Worm (Caenorhabditis elegans): ENCODE data around the gene ttr-18.

Gene ttr-18

ce11 chrII:11455140-11455539 lies 31.4 kb downstream of the ttr-18 start:
- TF ChIP-seq ceh-58 (GFP tag; IDR thresholded peaks at IDR 0.05) (0 out of 2 replicates have a peak, but pooled peaks have one; percentile 41), mcd-1 (GFP tag; IDR thresholded peaks at IDR 0.05) (no peak), B0019.2 (GFP tag; conservative IDR thresholded peaks at IDR 0.05) (no peak), fkh-3 (tag; optimal IDR thresholded peaks at IDR 0.05) (no peak), ccch-3 (GFP tag; optimal IDR thresholded peaks at IDR 0.05) (no peak), him-1 (tag; optimal IDR thresholded peaks at IDR 0.05) (no peak), pbrm-1 (GFP tag; IDR thresholded peaks at IDR 0.05) (no peak), egrh-3 (GFP tag; IDR thresholded peaks at IDR 0.05) (peak; percentile 75; the same call in 1 of the 2 replicates), nfya-1 (tag; optimal IDR thresholded peaks at IDR 0.05; ENCODE audit: borderline replicate concordance, insufficient read depth) (no peak), lin-40 (tag; optimal IDR thresholded peaks at IDR 0.05) (no peak), madf-3 (GFP tag; IDR thresholded peaks at IDR 0.05) (0 out of 2 replicates have a peak, but pooled peaks have one; percentile 12), B0336.3 (GFP tag; IDR thresholded peaks at IDR 0.05) (no peak), madf-10 (tag; optimal IDR thresholded peaks at IDR 0.05) (no peak), zim-3 (tag; optimal IDR thresholded peaks at IDR 0.05) (no peak), zfh-2 (GFP tag; conservative IDR thresholded peaks at IDR 0.05) (peak; percentile 89), C06A6.2 (GFP tag; conservative IDR thresholded peaks at IDR 0.05) (no peak), nfyb-1 (GFP tag; IDR thresholded peaks at IDR 0.05) (0 out of 2 replicates have a peak, but pooled peaks have one; percentile 12)

- TF ChIP-seq nfyb-1 (GFP tag; IDR thresholded peaks at IDR 0.05) (0 out of 2 replicates have a peak, but pooled peaks have one; percentile 31), madf-6 (GFP tag; IDR thresholded peaks at IDR 0.05) (peak; percentile 37; the same call in 1 of the 2 replicates), cebp-1 (GFP tag; IDR thresholded peaks at IDR 0.05) (no peak), cebp-1 (tag; optimal IDR thresholded peaks at IDR 0.05) (peak; percentile 31), ceh-79 (tag; optimal IDR thresholded peaks at IDR 0.05) (no peak)
These were observed 32.9 kb downstream of the ttr-18 start for ce11 chrII:11453639-11454038.

- TF ChIP-seq F52B5.7 (tag; optimal IDR thresholded peaks at IDR 0.05) (peak; percentile 16), lsl-1 (GFP tag; optimal IDR thresholded peaks at IDR 0.05) (peak; percentile 79), hmg-20 (GFP tag; IDR thresholded peaks at IDR 0.05) (no peak), F55B11.4 (tag; optimal IDR thresholded peaks at IDR 0.05; ENCODE audit: borderline replicate concordance, insufficient read depth) (no peak), Y95B8A.8 (GFP tag; IDR thresholded peaks at IDR 0.05) (peak; percentile 93), repo-1 (tag; optimal IDR thresholded peaks at IDR 0.05) (peak; percentile 69), F39B2.1 (GFP tag; IDR thresholded peaks at IDR 0.05) (no peak), egl-44 (GFP tag; IDR thresholded peaks at IDR 0.05) (0 out of 2 replicates have a peak, but pooled peaks have one; percentile 29), lir-1 (GFP tag; conservative IDR thresholded peaks at IDR 0.05) (0 out of 2 replicates have a peak, but pooled peaks have one; percentile 39), madf-10 (tag; optimal IDR thresholded peaks at IDR 0.05) (peak; percentile 80), dpff-1 (tag; optimal IDR thresholded peaks at IDR 0.05) (no peak), ZK185.1 (tag; optimal IDR thresholded peaks at IDR 0.05; ENCODE audit: poor library complexity, severe bottlenecking) (peak; percentile 80), sdz-38 (tag; optimal IDR thresholded peaks at IDR 0.05) (no peak), nfyb-1 (GFP tag; IDR thresholded peaks at IDR 0.05) (peak; percentile 86), dpl-1 (GFP tag; optimal IDR thresholded peaks at IDR 0.05) (peak; percentile 56), K12H6.12 (tag; optimal IDR thresholded peaks at IDR 0.05) (peak; percentile 80), egl-18 (GFP tag; IDR thresholded peaks at IDR 0.05) (0 out of 2 replicates have a peak, but pooled peaks have one; percentile 30), F49E8.2 (tag; optimal IDR thresholded peaks at IDR 0.05; ENCODE audit: insufficient read depth) (peak; percentile 53), chd-7 (tag; optimal IDR thresholded peaks at IDR 0.05) (peak; percentile 64), attf-6 (GFP tag; IDR thresholded peaks at IDR 0.05) (no peak; the same call in 1 of the 2 replicates), ama-1 (optimal IDR thresholded peaks at IDR 0.05) (no peak), ama-1 (GFP tag; optimal IDR thresholded peaks at IDR 0.05) (no peak), nhr-120 (GFP tag; IDR thresholded peaks at IDR 0.05) (no peak), attf-3 (GFP tag; conservative IDR thresholded peaks at IDR 0.05) (peak; percentile 79), rpc-1 (optimal IDR thresholded peaks at IDR 0.05) (no peak), rpc-1 (tag; optimal IDR thresholded peaks at IDR 0.05) (no peak), F37B4.10 (GFP tag; IDR thresholded peaks at IDR 0.05) (no peak), akir-1 (GFP tag; optimal IDR thresholded peaks at IDR 0.05) (no peak), him-1 (tag; optimal IDR thresholded peaks at IDR 0.05) (no peak), zfh-2 (GFP tag; conservative IDR thresholded peaks at IDR 0.05) (peak; percentile 74)
These were observed 33.5 kb downstream of the ttr-18 start, which contains the start of gene rsp-1 for ce11 chrII:11453025-11453424. Gene rsp-1, plus strand, starts transcription at chrII:11453362.

Measured in whole organism, young adult.